Fruit fly (Drosophila melanogaster): Measurements from ENCODE around the gene CG32987.

- TF ChIP-seq Myc (optimal IDR thresholded peaks at IDR 0.05) (no peak), psq (optimal IDR thresholded peaks at IDR 0.05) (no peak), h (optimal IDR thresholded peaks at IDR 0.05) (no peak), insv (optimal IDR thresholded peaks at IDR 0.05) (no peak)
Observed at dm6 chr2L:8888210-8888609, 24.6 kb downstream of the CG32987 start.

All from Kc167 (cell line).